Fruit fly (Drosophila melanogaster) whole organism, embryonic: ENCODE measurements around the gene ph-d.

ENCODE experiments used
- Aef1 ChIP-seq: fragments of 200-800 bp; sonication (Bioruptor generic); IDR thresholded peaks from 3 replicates; pipeline ENCODE4 v1.3.6; 2022; ENCODE audit warnings: missing biosample characterization, missing genetic modification characterization
- BtbVII ChIP-seq: fragments of 200-800 bp; sonication (Bioruptor generic); optimal IDR thresholded peaks from 3 replicates; lab custom pipeline; 2017; ENCODE audit warnings: missing biosample characterization, mild to moderate bottlenecking, missing genetic modification characterization
- CG11093 ChIP-seq: fragments of 200-800 bp; sonication (Bioruptor generic); IDR thresholded peaks from 3 replicates; pipeline ENCODE4 v1.3.6; 2022; ENCODE audit warnings: missing biosample characterization, missing genetic modification characterization
- CG12155 ChIP-seq: fragments of 200-800 bp; sonication (Bioruptor generic); optimal IDR thresholded peaks from 3 replicates; lab custom pipeline; 2016; ENCODE audit warnings: missing biosample characterization, missing genetic modification characterization
- CG12219 ChIP-seq: fragments of 200-800 bp; sonication (Bioruptor generic); optimal IDR thresholded peaks from 3 replicates; lab custom pipeline; 2018; ENCODE audit warnings: missing biosample characterization, mild to moderate bottlenecking, missing genetic modification characterization
- CG12659 ChIP-seq: fragments of 200-800 bp; sonication (Bioruptor generic); optimal IDR thresholded peaks from 3 replicates; lab custom pipeline; 2017; ENCODE audit warnings: mild to moderate bottlenecking, missing biosample characterization, missing genetic modification reagents, missing genetic modification characterization
- CG13775 ChIP-seq: fragments of 200-800 bp; sonication (Bioruptor generic); optimal IDR thresholded peaks from 3 replicates; lab custom pipeline; 2017; ENCODE audit warnings: missing biosample characterization, mild to moderate bottlenecking, missing genetic modification characterization
- CG14667 ChIP-seq: fragments of 200-800 bp; sonication (Bioruptor generic); IDR thresholded peaks from 2 replicates; pipeline ENCODE4 v1.3.6; 2022; ENCODE audit warnings: missing biosample characterization, missing genetic modification characterization
- CG16815 ChIP-seq: fragments of 200-800 bp; sonication (Bioruptor generic); optimal IDR thresholded peaks from 3 replicates; lab custom pipeline; 2017; ENCODE audit warnings: missing biosample characterization, mild to moderate bottlenecking, missing genetic modification characterization
- CG2889 ChIP-seq: fragments of 200-800 bp; sonication (Bioruptor generic); IDR thresholded peaks from 3 replicates; pipeline ENCODE4 v1.3.6; 2022; ENCODE audit warnings: missing biosample characterization, missing genetic modification characterization
- CG3726 ChIP-seq: fragments of 200-800 bp; sonication (Bioruptor generic); IDR thresholded peaks from 3 replicates; pipeline ENCODE4, ENCODE4 v1.3.6; 2022; ENCODE audit warnings: missing biosample characterization, missing genetic modification characterization
- CG3847 ChIP-seq: fragments of 200-800 bp; sonication (Bioruptor generic); IDR thresholded peaks from 2 replicates; pipeline ENCODE4 v1.3.6; 2022; ENCODE audit warnings: missing biosample characterization, missing genetic modification characterization
- CG4617 ChIP-seq: fragments of 200-800 bp; sonication (Bioruptor generic); optimal IDR thresholded peaks from 3 replicates; lab custom pipeline; 2016; ENCODE audit warnings: missing biosample characterization, missing genetic modification characterization, borderline replicate concordance
- CG4730 ChIP-seq: fragments of 200-800 bp; sonication (Bioruptor generic); IDR thresholded peaks from 2 replicates; pipeline ENCODE4 v1.3.6; 2022; ENCODE audit warnings: missing biosample characterization, missing genetic modification characterization
- CG4854 ChIP-seq: fragments of 200-800 bp; sonication (Bioruptor generic); optimal IDR thresholded peaks from 2 replicates; lab custom pipeline; 2016; ENCODE audit warnings: missing biosample characterization, missing genetic modification characterization, inconsistent platforms
- CG5953 ChIP-seq: fragments of 200-800 bp; sonication (Bioruptor generic); IDR thresholded peaks from 2 replicates; pipeline ENCODE4 v1.3.6; 2022; ENCODE audit warnings: missing biosample characterization, missing genetic modification characterization
- CG6254 ChIP-seq: fragments of 200-800 bp; sonication (Bioruptor generic); optimal IDR thresholded peaks from 3 replicates; lab custom pipeline; 2017; ENCODE audit warnings: mild to moderate bottlenecking, missing biosample characterization, missing genetic modification reagents, missing genetic modification characterization
- CG6654 ChIP-seq: fragments of 200-800 bp; sonication (Bioruptor generic); optimal IDR thresholded peaks from 2 replicates; lab custom pipeline; 2017; ENCODE audit warnings: missing biosample characterization, mild to moderate bottlenecking, missing genetic modification characterization
- CG6765 ChIP-seq: fragments of 200-800 bp; sonication (Bioruptor generic); optimal IDR thresholded peaks from 3 replicates; lab custom pipeline; 2017; ENCODE audit warnings: missing biosample characterization, mild to moderate bottlenecking, missing genetic modification characterization
- CG6791 ChIP-seq: fragments of 200-800 bp; sonication (Bioruptor generic); IDR thresholded peaks from 3 replicates; pipeline ENCODE4 v1.3.6; 2022; ENCODE audit warnings: missing biosample characterization, missing genetic modification characterization; ENCODE audit not compliant: partially characterized antibody
- CG7786 ChIP-seq: fragments of 200-800 bp; sonication (Bioruptor generic); optimal IDR thresholded peaks from 2 replicates; lab custom pipeline; 2016; ENCODE audit warnings: missing biosample characterization, missing genetic modification characterization
- CG8388 ChIP-seq: fragments of 200-800 bp; sonication (Bioruptor generic); optimal IDR thresholded peaks from 2 replicates; lab custom pipeline; 2019; ENCODE audit warnings: missing biosample characterization, mild to moderate bottlenecking, missing genetic modification characterization, moderate library complexity
- D19B ChIP-seq: fragments of 200-800 bp; sonication (Bioruptor generic); optimal IDR thresholded peaks from 2 replicates; lab custom pipeline; 2017; ENCODE audit warnings: missing biosample characterization, mild to moderate bottlenecking, missing genetic modification characterization
- Dip3 ChIP-seq: fragments of 200-800 bp; sonication (Bioruptor generic); optimal IDR thresholded peaks from 3 replicates; lab custom pipeline; 2016; ENCODE audit warnings: missing biosample characterization, missing genetic modification characterization
- E2f1 ChIP-seq: fragments of 200-800 bp; sonication (Bioruptor generic); IDR thresholded peaks from 2 replicates; pipeline ENCODE4 v1.3.6; 2022; ENCODE audit warnings: missing biosample characterization, missing genetic modification characterization
- Hey ChIP-seq: fragments of 200-800 bp; sonication (Bioruptor generic); optimal IDR thresholded peaks from 3 replicates; lab custom pipeline; 2018; ENCODE audit warnings: missing biosample characterization, mild to moderate bottlenecking, missing genetic modification characterization
- Meics ChIP-seq: fragments of 200-800 bp; sonication (Bioruptor generic); optimal IDR thresholded peaks from 2 replicates; lab custom pipeline; 2017; ENCODE audit warnings: missing biosample characterization, mild to moderate bottlenecking, missing genetic modification characterization
- NC2α ChIP-seq: fragments of 200-800 bp; sonication (Bioruptor generic); optimal IDR thresholded peaks from 2 replicates; lab custom pipeline; 2016; ENCODE audit warnings: missing biosample characterization, missing genetic modification characterization
- Neu2 ChIP-seq: fragments of 200-800 bp; sonication (Bioruptor generic); optimal IDR thresholded peaks from 3 replicates; lab custom pipeline; 2016; ENCODE audit warnings: missing biosample characterization, missing genetic modification characterization, borderline replicate concordance
- Opbp ChIP-seq: fragments of 200-800 bp; sonication (Bioruptor generic); IDR thresholded peaks from 3 replicates; pipeline ENCODE4 v1.3.6; 2022; ENCODE audit warnings: missing biosample characterization, missing genetic modification characterization; ENCODE audit not compliant: partially characterized antibody
- cas ChIP-seq: fragments of 200-800 bp; sonication (Bioruptor generic); IDR thresholded peaks from 2 replicates; pipeline ENCODE4 v1.3.6; 2022; ENCODE audit warnings: missing biosample characterization, missing genetic modification characterization
- cato ChIP-seq: fragments of 200-800 bp; sonication (Bioruptor generic); optimal IDR thresholded peaks from 2 replicates; lab custom pipeline; 2016; ENCODE audit warnings: missing biosample characterization, missing genetic modification characterization, borderline replicate concordance
- croc ChIP-seq: fragments of 200-800 bp; sonication (Bioruptor generic); conservative IDR thresholded peaks from 3 replicates; pipeline ENCODE4 v1.3.6; 2022; ENCODE audit warnings: missing biosample characterization, missing genetic modification characterization
- dan ChIP-seq: fragments of 200-800 bp; sonication (Bioruptor generic); IDR thresholded peaks from 2 replicates; pipeline ENCODE4 v1.3.6; 2022; ENCODE audit warnings: missing biosample characterization, missing genetic modification characterization
- dpn ChIP-seq, 2 experiments: fragments of 200-800 bp; sonication (Bioruptor generic); optimal IDR thresholded peaks; 3 replicates each; lab custom pipeline; 2016; ENCODE audit warnings: missing biosample characterization in 2 of 2, missing genetic modification characterization in 2 of 2
- ems ChIP-seq: fragments of 200-800 bp; sonication (Bioruptor generic); optimal IDR thresholded peaks from 3 replicates; lab custom pipeline; 2016; ENCODE audit warnings: missing biosample characterization, missing genetic modification characterization
- gfzf ChIP-seq: fragments of 200-800 bp; sonication (Bioruptor generic); optimal IDR thresholded peaks from 2 replicates; lab custom pipeline; 2016; ENCODE audit warnings: missing biosample characterization, mild to moderate bottlenecking, missing genetic modification characterization, moderate library complexity
- h ChIP-seq: fragments of >200 bp; optimal IDR thresholded peaks from 2 replicates; lab custom pipeline; 2017
- ham ChIP-seq: fragments of 200-800 bp; sonication (Bioruptor generic); IDR thresholded peaks from 2 replicates; pipeline ENCODE4 v1.3.6; 2022; ENCODE audit warnings: missing biosample characterization, missing genetic modification characterization
- kni ChIP-seq: fragments of 200-800 bp; sonication (Bioruptor generic); optimal IDR thresholded peaks from 3 replicates; lab custom pipeline; 2017; ENCODE audit warnings: mild to moderate bottlenecking, missing biosample characterization, missing genetic modification reagents, missing genetic modification characterization
- luna ChIP-seq: fragments of 200-800 bp; sonication (Bioruptor generic); optimal IDR thresholded peaks from 2 replicates; lab custom pipeline; 2016; ENCODE audit warnings: missing biosample characterization, missing genetic modification characterization
- mam ChIP-seq: fragments of 200-800 bp; sonication (Bioruptor generic); optimal IDR thresholded peaks from 3 replicates; lab custom pipeline; 2016; ENCODE audit warnings: missing biosample characterization, missing genetic modification characterization
- mld ChIP-seq: fragments of 200-800 bp; sonication (Bioruptor generic); IDR thresholded peaks from 3 replicates; pipeline ENCODE4 v1.3.6; 2022; ENCODE audit warnings: missing biosample characterization, missing genetic modification characterization; ENCODE audit not compliant: partially characterized antibody
- odd ChIP-seq: fragments of 200-800 bp; sonication (Bioruptor generic); optimal IDR thresholded peaks from 2 replicates; lab custom pipeline; 2017; ENCODE audit warnings: missing biosample characterization, mild to moderate bottlenecking, missing genetic modification characterization
- pho ChIP-seq: fragments of 200-800 bp; sonication (Bioruptor generic); optimal IDR thresholded peaks from 2 replicates; lab custom pipeline; 2016; ENCODE audit warnings: missing biosample characterization, missing genetic modification characterization
- row ChIP-seq: fragments of 200-800 bp; sonication (Bioruptor generic); IDR thresholded peaks from 3 replicates; pipeline ENCODE4 v1.3.6; 2022; ENCODE audit warnings: missing biosample characterization, missing genetic modification characterization
- run ChIP-seq: fragments of 200-800 bp; sonication (Bioruptor generic); optimal IDR thresholded peaks from 3 replicates; lab custom pipeline; 2018; ENCODE audit warnings: missing biosample characterization, mild to moderate bottlenecking, missing genetic modification characterization
- salm ChIP-seq: fragments of 200-800 bp; sonication (Bioruptor generic); optimal IDR thresholded peaks from 2 replicates; lab custom pipeline; 2018; ENCODE audit warnings: missing biosample characterization, mild to moderate bottlenecking, missing genetic modification characterization
- sens ChIP-seq: fragments of 200-800 bp; sonication (Bioruptor generic); peaks from one replicate; lab custom pipeline; 2016; ENCODE audit warnings: missing biosample characterization, missing genetic modification characterization
- slou ChIP-seq: fragments of 200-800 bp; sonication (Bioruptor generic); optimal IDR thresholded peaks from 3 replicates; lab custom pipeline; 2016; ENCODE audit warnings: missing biosample characterization, missing genetic modification characterization
- tin ChIP-seq: fragments of 200-800 bp; sonication (Bioruptor generic); optimal IDR thresholded peaks from 3 replicates; lab custom pipeline; 2016; ENCODE audit warnings: missing biosample characterization, missing genetic modification characterization
- tio ChIP-seq: fragments of 200-800 bp; sonication (Bioruptor generic); optimal IDR thresholded peaks from 2 replicates; lab custom pipeline; 2017; ENCODE audit warnings: missing biosample characterization, missing genetic modification characterization, inconsistent platforms

The ph-d gene

DNA sequence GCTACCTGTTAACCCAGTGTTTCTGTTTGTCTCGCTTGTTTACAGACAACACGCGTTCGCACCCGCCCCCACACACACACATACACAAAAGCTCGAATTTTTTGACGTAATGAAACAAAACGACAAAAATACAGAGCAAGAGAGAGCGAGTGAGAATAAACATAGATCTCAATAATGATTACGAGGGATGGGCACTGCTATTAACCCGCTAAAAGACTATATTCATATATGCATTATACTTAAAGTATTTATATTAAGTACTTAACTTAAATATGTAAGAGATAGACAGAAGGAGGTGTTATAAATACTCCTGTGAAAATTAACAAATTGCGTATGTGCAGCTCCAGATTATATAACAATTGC is 18.7 kb upstream of the ph-d start (continued):
- TF ChIP-seq gfzf (GFP tag; lab: Kevin White, UChicago) = no peak
- TF ChIP-seq CG4730 (GFP tag; lab: Robert Waterston, UW) = 0 out of 2 replicates have a peak, but pooled peaks have one; percentile 22
- TF ChIP-seq ems (GFP tag; lab: Kevin White, UChicago) = no peak
- TF ChIP-seq dan = no peak
- no peak for TF ChIP-seq h (lab: Kevin White, UChicago)
- TF ChIP-seq CG12219 (GFP tag; lab: Kevin White, UChicago) = peak; percentile 6
- TF ChIP-seq CG5953 (GFP tag; lab: Robert Waterston, UW) = no peak
- TF ChIP-seq Meics = peak; percentile 57
- TF ChIP-seq mam (GFP tag; lab: Kevin White, UChicago) = no peak
- TF ChIP-seq sens (GFP tag; lab: Kevin White, UChicago) = peak; percentile 66
- no peak for TF ChIP-seq tio (GFP tag; lab: Kevin White, UChicago)
- TF ChIP-seq croc (GFP tag; lab: Robert Waterston, UW) = no peak
- peak; percentile 3 for TF ChIP-seq CG6254 (GFP tag; lab: Kevin White, UChicago)
- TF ChIP-seq CG8388 (GFP tag; lab: Kevin White, UChicago) = no peak
- TF ChIP-seq Dip3 (GFP tag; lab: Kevin White, UChicago) = no peak
- no peak for TF ChIP-seq slou (GFP tag; lab: Kevin White, UChicago)
- no peak for TF ChIP-seq Neu2
- 0 out of 3 replicates have a peak, but pooled peaks have one; percentile 11 for TF ChIP-seq Aef1 (GFP tag; lab: Robert Waterston, UW)
- TF ChIP-seq CG4617 (GFP tag; lab: Kevin White, UChicago) = no peak
- TF ChIP-seq D19B (GFP tag; lab: Kevin White, UChicago) = no peak
- no peak for TF ChIP-seq CG6791
- peak; percentile 10 for TF ChIP-seq pho
- TF ChIP-seq CG6654 = no peak
- TF ChIP-seq CG12659 (GFP tag; lab: Kevin White, UChicago) = peak; percentile 21
- peak; percentile 66 for TF ChIP-seq Hey
- peak; percentile 63 for TF ChIP-seq BtbVII
- TF ChIP-seq CG12155 (GFP tag; lab: Kevin White, UChicago) = peak; percentile 25
- no peak for TF ChIP-seq CG4854 (GFP tag; lab: Kevin White, UChicago)
- TF ChIP-seq CG3847 (GFP tag; lab: Robert Waterston, UW) = no peak
- peak; percentile 71 for TF ChIP-seq odd (GFP tag; lab: Kevin White, UChicago)
- TF ChIP-seq tin (GFP tag; lab: Kevin White, UChicago) = no peak
- TF ChIP-seq salm (tag; lab: Kevin White, UChicago) = peak; percentile 17
- no peak for TF ChIP-seq CG14667 (GFP tag; lab: Robert Waterston, UW)
- peak; percentile 19 for TF ChIP-seq CG13775 (GFP tag; lab: Kevin White, UChicago)
- TF ChIP-seq luna = no peak
- TF ChIP-seq cas (GFP tag; lab: Robert Waterston, UW) = no peak
- TF ChIP-seq Opbp = no peak
- no peak for TF ChIP-seq mld (GFP tag; lab: Robert Waterston, UW)
- TF ChIP-seq E2f1 (GFP tag; lab: Robert Waterston, UW) = no peak; the same call in 1 of the 2 replicates
- TF ChIP-seq cato (GFP tag; lab: Kevin White, UChicago) = no peak
- TF ChIP-seq NC2α = no peak
- no peak for TF ChIP-seq CG7786 (GFP tag; lab: Kevin White, UChicago)
- no peak for TF ChIP-seq run
- peak in 1 of 2 experiments; percentile 11 for TF ChIP-seq dpn (GFP tag; optimal IDR thresholded peaks at IDR 0.05; lab: Kevin White, UChicago)
- TF ChIP-seq CG3726 (GFP tag; lab: Robert Waterston, UW) = no peak
- TF ChIP-seq CG16815 (GFP tag; lab: Kevin White, UChicago) = no peak
- no peak; the same call in 2 of the 3 replicates for TF ChIP-seq CG11093
- peak; percentile 38 for TF ChIP-seq kni (GFP tag; lab: Kevin White, UChicago)
- TF ChIP-seq row = peak; percentile 74
- TF ChIP-seq ham (GFP tag; lab: Robert Waterston, UW) = no peak
- TF ChIP-seq CG6765 (GFP tag; lab: Kevin White, UChicago) = peak; percentile 30
- no peak for TF ChIP-seq CG2889
